Worm (Caenorhabditis elegans): ENCODE results near the gene F38A5.8.

F38A5.8 gene

ce11 chrIV:6585397-6585921, 14.1 kb upstream of the F38A5.8 start, which contains the start of the genes F38A5.2 and dnj-11 (continued):
- TF ChIP-seq nhr-28 (tag; optimal IDR thresholded peaks at IDR 0.05) (peak; percentile 59), lir-3 (tag; optimal IDR thresholded peaks at IDR 0.05) (no peak), nhr-111 (GFP tag; optimal IDR thresholded peaks at IDR 0.05) (no peak), skn-1 (tag; optimal IDR thresholded peaks at IDR 0.05) (no peak), pha-4 (GFP tag; IDR thresholded peaks at IDR 0.05) (no peak), pha-4 (tag; optimal IDR thresholded peaks at IDR 0.05) (peak; percentile 80), ceh-20 (GFP tag; IDR thresholded peaks at IDR 0.05) (peak; percentile 31; the same call in 1 of the 2 replicates), ceh-82 (tag; optimal IDR thresholded peaks at IDR 0.05) (no peak), snpc-1.2 (GFP tag; IDR thresholded peaks at IDR 0.05) (peak; percentile 66), F26F4.8 (GFP tag; conservative IDR thresholded peaks at IDR 0.05) (no peak), lin-39 (tag; optimal IDR thresholded peaks at IDR 0.05) (no peak), php-3 (GFP tag; IDR thresholded peaks at IDR 0.05) (no peak), D1046.2 (GFP tag; IDR thresholded peaks at IDR 0.05) (no peak), lin-15B (tag; optimal IDR thresholded peaks at IDR 0.05) (no peak), zag-1 (tag; optimal IDR thresholded peaks at IDR 0.05) (no peak), mep-1 (tag; optimal IDR thresholded peaks at IDR 0.05) (peak; percentile 84), tag-97 (GFP tag; IDR thresholded peaks at IDR 0.05) (no peak), mdt-29 (GFP tag; IDR thresholded peaks at IDR 0.05) (no peak), Y48G9A.11 (GFP tag; IDR thresholded peaks at IDR 0.05) (no peak), Y5F2A.4 (GFP tag; optimal IDR thresholded peaks at IDR 0.05) (no peak), hlh-30 (tag; optimal IDR thresholded peaks at IDR 0.05; ENCODE audit: insufficient read depth) (peak; percentile 70), vab-7 (GFP tag; IDR thresholded peaks at IDR 0.05) (no peak), lin-13 (GFP tag; optimal IDR thresholded peaks at IDR 0.05) (peak; percentile 50), F44E2.7 (GFP tag; IDR thresholded peaks at IDR 0.05) (no peak), hlh-11 (tag; optimal IDR thresholded peaks at IDR 0.05) (peak; percentile 58), fkh-10 (GFP tag; optimal IDR thresholded peaks at IDR 0.05) (peak; percentile 38)

- TF ChIP-seq F49E8.2 (tag; optimal IDR thresholded peaks at IDR 0.05; ENCODE audit: borderline replicate concordance), result no peak
- no peak for TF ChIP-seq egl-27 (tag; optimal IDR thresholded peaks at IDR 0.05)
- TF ChIP-seq ceh-28 (tag; optimal IDR thresholded peaks at IDR 0.05), result no peak
- no peak for TF ChIP-seq jun-1 (tag; optimal IDR thresholded peaks at IDR 0.05)
- TF ChIP-seq T26A8.4 (GFP tag; IDR thresholded peaks at IDR 0.05), result no peak
- TF ChIP-seq dmd-6 (GFP tag; IDR thresholded peaks at IDR 0.05), result no peak
- 0 out of 2 replicates have a peak, but pooled peaks have one; percentile 14 for TF ChIP-seq lin-38 (GFP tag; IDR thresholded peaks at IDR 0.05)
- peak; percentile 51; the same call in 1 of the 2 replicates for TF ChIP-seq snpc-1.2 (GFP tag; IDR thresholded peaks at IDR 0.05)
These were observed 11.4 kb upstream of the F38A5.8 start for ce11 chrIV:6588080-6588613.

- TF ChIP-seq daf-16 (GFP tag; optimal IDR thresholded peaks at IDR 0.05) (no peak), daf-16 (tag; optimal IDR thresholded peaks at IDR 0.05) (peak; percentile 33), pqm-1 (tag; optimal IDR thresholded peaks at IDR 0.05) (peak; percentile 80), ZK546.5 (tag; optimal IDR thresholded peaks at IDR 0.05) (no peak), dmd-6 (GFP tag; IDR thresholded peaks at IDR 0.05) (peak; percentile 73), php-3 (GFP tag; IDR thresholded peaks at IDR 0.05) (peak; percentile 65), nhr-28 (tag; optimal IDR thresholded peaks at IDR 0.05) (peak; percentile 50), mxl-2 (GFP tag; conservative IDR thresholded peaks at IDR 0.05) (no peak)
These were observed 9.5 kb upstream of the F38A5.8 start, which contains the start of the genes lec-11 and irld-7 for ce11 chrIV:6590029-6590428. Gene lec-11, minus strand, starts transcription at chrIV:6590154. Gene irld-7, plus strand, starts transcription at chrIV:6590360.
